Worm (Caenorhabditis elegans): ENCODE data around the gene F22H10.2.

The F22H10.2 gene

ce11 chrX:16689852-16690473, 10.6 kb downstream of the F22H10.2 start (continued):
- TF ChIP-seq snpc-4 (GFP tag; optimal IDR thresholded peaks at IDR 0.05) (peak; percentile 40), snpc-4 (tag; optimal IDR thresholded peaks at IDR 0.05) (peak in 1 of 4 experiments; percentile 62), him-1 (tag; optimal IDR thresholded peaks at IDR 0.05) (peak; percentile 59), ZK185.1 (tag; optimal IDR thresholded peaks at IDR 0.05; ENCODE audit: poor library complexity, severe bottlenecking) (no peak), lag-1 (GFP tag; IDR thresholded peaks at IDR 0.05) (no peak), let-526 (GFP tag; IDR thresholded peaks at IDR 0.05) (no peak), F55B11.4 (tag; optimal IDR thresholded peaks at IDR 0.05; ENCODE audit: borderline replicate concordance, insufficient read depth) (no peak), F22D6.2 (tag; optimal IDR thresholded peaks at IDR 0.05) (no peak)

- TF ChIP-seq egl-44 (GFP tag; IDR thresholded peaks at IDR 0.05): no peak
- no peak for TF ChIP-seq snpc-4 (GFP tag; optimal IDR thresholded peaks at IDR 0.05)
- peak in 2 of 4 experiments; percentile 49 to 72 for TF ChIP-seq snpc-4 (tag; optimal IDR thresholded peaks at IDR 0.05)
- TF ChIP-seq madf-8 (GFP tag; conservative IDR thresholded peaks at IDR 0.05): 0 out of 2 replicates have a peak, but pooled peaks have one; percentile 4
- peak; percentile 80 for TF ChIP-seq zfh-2 (GFP tag; conservative IDR thresholded peaks at IDR 0.05)
- 0 out of 2 replicates have a peak, but pooled peaks have one; percentile 31 for TF ChIP-seq nhr-120 (GFP tag; IDR thresholded peaks at IDR 0.05)
- peak; percentile 16; the same call in 1 of the 2 replicates for TF ChIP-seq egrh-3 (GFP tag; IDR thresholded peaks at IDR 0.05)
Measured at ce11 chrX:16691045-16691444, 11.7 kb downstream of the F22H10.2 start, which contains the start of gene F22H10.6. TSS of gene F22H10.6 (minus strand) at chrX:16691336.

ce11 chrX:16695184-16695583, 15.8 kb downstream of the F22H10.2 start:
- 0 out of 2 replicates have a peak, but pooled peaks have one; percentile 44 for TF ChIP-seq Y56A3A.18 (GFP tag; IDR thresholded peaks at IDR 0.05)
- TF ChIP-seq dox-1 (GFP tag; IDR thresholded peaks at IDR 0.05): peak; percentile 30; the same call in 1 of the 2 replicates
- no peak for TF ChIP-seq D2030.7 (GFP tag; IDR thresholded peaks at IDR 0.05)
- peak; percentile 36 for TF ChIP-seq nhr-80 (tag; optimal IDR thresholded peaks at IDR 0.05)
- peak; percentile 68 for TF ChIP-seq gei-17 (GFP tag; optimal IDR thresholded peaks at IDR 0.05)

- TF ChIP-seq dox-1 (GFP tag; IDR thresholded peaks at IDR 0.05) (0 out of 2 replicates have a peak, but pooled peaks have one; percentile 5), sea-2 (GFP tag; IDR thresholded peaks at IDR 0.05) (0 out of 2 replicates have a peak, but pooled peaks have one; percentile 28), lir-1 (GFP tag; conservative IDR thresholded peaks at IDR 0.05) (no peak), snpc-4 (GFP tag; optimal IDR thresholded peaks at IDR 0.05) (no peak), snpc-4 (tag; optimal IDR thresholded peaks at IDR 0.05) (peak in 2 of 4 experiments; percentile 33 to 69), ceh-79 (tag; optimal IDR thresholded peaks at IDR 0.05) (no peak), egrh-3 (GFP tag; IDR thresholded peaks at IDR 0.05) (peak; percentile 78; the same call in 1 of the 2 replicates), F37B4.10 (GFP tag; IDR thresholded peaks at IDR 0.05) (no peak), K12H6.12 (tag; optimal IDR thresholded peaks at IDR 0.05) (no peak), zfh-2 (GFP tag; conservative IDR thresholded peaks at IDR 0.05) (peak; percentile 89), ztf-25 (GFP tag; IDR thresholded peaks at IDR 0.05) (no peak)
Measured at ce11 chrX:16696822-16697221, 17.5 kb downstream of the F22H10.2 start.

ce11 chrX:16698074-16698473, 18.7 kb downstream of the F22H10.2 start:
- TF ChIP-seq lin-54 (GFP tag; optimal IDR thresholded peaks at IDR 0.05) (no peak), rpc-1 (optimal IDR thresholded peaks at IDR 0.05) (peak; percentile 8), rpc-1 (tag; optimal IDR thresholded peaks at IDR 0.05) (peak; percentile 38)

ce11 chrX:16702232-16702631, 22.9 kb downstream of the F22H10.2 start, which contains the start of gene F22H10.1:
TSS of gene F22H10.1 (plus strand) at chrX:16702442.
- TF ChIP-seq Y56A3A.18 (GFP tag; IDR thresholded peaks at IDR 0.05): no peak
- no peak for TF ChIP-seq madf-6 (GFP tag; IDR thresholded peaks at IDR 0.05)
